Worm (Caenorhabditis elegans) whole organism, L4 larva: Measurements from ENCODE around the gene Y22D7AR.6.

ENCODE experiments used
- F49E8.2 ChIP-seq: sonication (generic microtip); optimal IDR thresholded peaks from 2 replicates; lab custom pipeline; 2016; ENCODE audit warnings: missing compliant biosample characterization, mild to moderate bottlenecking, missing genetic modification characterization, borderline replicate concordance
- ZK337.2 ChIP-seq: fragments of 200-800 bp; sonication (Bioruptor generic); IDR thresholded peaks from 2 replicates; pipeline ENCODE4 v1.3.6; 2022; ENCODE audit warnings: missing genetic modification reagents, missing genetic modification characterization, missing compliant biosample characterization
- aly-2 ChIP-seq: sonication (generic microtip); optimal IDR thresholded peaks from 2 replicates; lab custom pipeline; 2018; ENCODE audit warnings: missing biosample characterization, missing genetic modification characterization
- ama-1 ChIP-seq: fragments of 150-350 bp; optimal IDR thresholded peaks from 2 replicates; lab custom pipeline; 2014; ENCODE audit warnings: inconsistent platforms, mixed read lengths
- ceh-82 ChIP-seq: sonication (generic microtip); optimal IDR thresholded peaks from 2 replicates; lab custom pipeline; 2017; ENCODE audit warnings: missing biosample characterization, missing genetic modification characterization
- jun-1 ChIP-seq: fragments of 150-350 bp; optimal IDR thresholded peaks from 2 replicates; lab custom pipeline; 2014; ENCODE audit warnings: missing biosample characterization, missing genetic modification reagents, missing genetic modification characterization
- lin-39 ChIP-seq: fragments of 150-350 bp; optimal IDR thresholded peaks from 2 replicates; lab custom pipeline; 2014; ENCODE audit warnings: missing biosample characterization, missing genetic modification reagents, missing genetic modification characterization
- nhr-25 ChIP-seq: sonication (generic microtip); optimal IDR thresholded peaks from 2 replicates; lab custom pipeline; 2017; ENCODE audit warnings: missing genetic modification characterization, mild to moderate bottlenecking, missing compliant biosample characterization, antibody characterized with exemption, moderate library complexity, borderline replicate concordance; ENCODE audit not compliant: insufficient read depth
- php-3 ChIP-seq: fragments of 200-800 bp; sonication (Bioruptor generic); IDR thresholded peaks from 2 replicates; pipeline ENCODE4 v1.3.6; 2022; ENCODE audit warnings: missing genetic modification reagents, missing genetic modification characterization, missing compliant biosample characterization
- snpc-4 ChIP-seq: fragments of 150-350 bp; optimal IDR thresholded peaks from 2 replicates; lab custom pipeline; 2014; ENCODE audit warnings: missing biosample characterization, missing genetic modification characterization

DNA sequence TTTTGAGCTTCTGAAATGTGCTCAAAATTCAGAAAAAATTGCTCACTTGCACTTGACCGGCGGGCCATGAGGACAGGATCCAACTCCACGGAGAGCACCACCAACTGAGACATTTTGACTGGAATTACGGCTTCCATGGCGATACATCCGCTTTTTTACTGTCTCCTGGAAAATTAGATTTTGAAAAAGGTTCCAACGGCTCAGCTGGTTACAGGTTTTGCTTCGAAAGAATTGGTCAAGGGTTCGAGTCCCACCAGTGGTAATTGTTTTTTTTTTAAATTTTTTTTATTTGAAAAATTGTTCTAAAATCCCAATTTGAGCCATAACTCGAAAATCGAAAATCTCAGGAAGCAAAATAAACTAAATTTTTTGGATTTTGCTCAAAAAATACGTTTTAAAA is 14.1 kb downstream of the Y22D7AR.6 start:
- TF ChIP-seq ceh-82 (no peak), php-3 (GFP tag; lab: Robert Waterston, UW) (no peak), jun-1 (no peak), ama-1 (lab: Kevin White, UChicago) (no peak), F49E8.2 (tag; lab: Kevin White, UChicago) (no peak), ZK337.2 (GFP tag; lab: Robert Waterston, UW) (no peak), aly-2 (tag; lab: Kevin White, UChicago) (no peak), nhr-25 (tag; lab: Kevin White, UChicago) (no peak), snpc-4 (tag; lab: Kevin White, UChicago) (no peak), lin-39 (tag; lab: Kevin White, UChicago) (no peak)
